Worm (Caenorhabditis elegans): ENCODE results near the gene pals-34.

The pals-34 gene

DNA sequence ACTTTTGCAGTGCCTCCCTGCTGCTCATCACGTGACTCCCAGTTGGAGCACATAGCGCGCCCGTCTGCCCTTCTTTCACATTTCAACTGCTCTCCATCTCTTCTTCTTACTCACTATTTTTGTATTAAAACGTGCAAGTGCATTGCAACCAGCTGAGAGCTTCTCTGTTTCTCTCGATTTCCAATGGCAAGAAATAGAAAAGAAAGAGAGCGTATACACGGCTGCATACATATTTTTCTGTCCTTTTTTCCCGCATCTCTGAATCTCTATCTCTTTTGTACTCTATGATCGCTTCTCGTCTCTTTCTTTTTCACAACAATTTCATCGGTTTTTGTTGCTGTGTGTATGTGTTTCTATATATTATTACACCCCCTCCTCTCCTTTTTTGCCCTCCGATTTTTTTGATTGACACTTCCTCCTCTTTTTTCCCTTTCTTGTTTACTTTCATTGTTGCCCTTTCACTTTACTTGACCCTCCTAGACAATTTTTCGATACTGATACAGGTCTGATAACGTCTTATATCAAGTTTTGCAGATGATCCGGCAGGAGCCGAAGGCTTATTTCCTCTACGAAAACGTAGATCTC is 44.7 kb upstream of the pals-34 start, which contains the start of gene Y97E10AR.1 (continued):
- 0 out of 2 replicates have a peak, but pooled peaks have one; percentile 28 for TF ChIP-seq tra-1 (GFP tag; IDR thresholded peaks at IDR 0.05)
- no peak for TF ChIP-seq unc-39 (tag; optimal IDR thresholded peaks at IDR 0.05)
- TF ChIP-seq lin-1 (GFP tag; IDR thresholded peaks at IDR 0.05), result no peak
- TF ChIP-seq dmd-9 (GFP tag; IDR thresholded peaks at IDR 0.05), result no peak
- no peak for TF ChIP-seq daf-12 (tag; optimal IDR thresholded peaks at IDR 0.05)
- no peak for TF ChIP-seq lim-7 (GFP tag; IDR thresholded peaks at IDR 0.05)
- TF ChIP-seq nhr-42 (GFP tag; IDR thresholded peaks at IDR 0.05), result no peak
- peak; percentile 73 for TF ChIP-seq dve-1 (tag; optimal IDR thresholded peaks at IDR 0.05; ENCODE audit: insufficient read depth)
- TF ChIP-seq nhr-41 (GFP tag; IDR thresholded peaks at IDR 0.05), result peak; percentile 9; the same call in 1 of the 2 replicates
- peak; percentile 97 for TF ChIP-seq hlh-11 (tag; optimal IDR thresholded peaks at IDR 0.05)
- no peak for TF ChIP-seq zfp-2 (tag; optimal IDR thresholded peaks at IDR 0.05)
- peak; percentile 74 for TF ChIP-seq T20F7.1 (GFP tag; optimal IDR thresholded peaks at IDR 0.05)
- no peak for TF ChIP-seq fos-1 (tag; optimal IDR thresholded peaks at IDR 0.05)
- 0 out of 2 replicates have a peak, but pooled peaks have one; percentile 42 for TF ChIP-seq mxl-2 (GFP tag; conservative IDR thresholded peaks at IDR 0.05)
- TF ChIP-seq mdt-29 (GFP tag; IDR thresholded peaks at IDR 0.05), result no peak
- TF ChIP-seq lin-38 (GFP tag; IDR thresholded peaks at IDR 0.05), result no peak
- no peak for TF ChIP-seq ceh-20 (GFP tag; IDR thresholded peaks at IDR 0.05)
- TF ChIP-seq rbr-2 (tag; optimal IDR thresholded peaks at IDR 0.05), result no peak
- TF ChIP-seq tag-97 (GFP tag; IDR thresholded peaks at IDR 0.05), result no peak
- no peak for TF ChIP-seq R02D3.7 (tag; optimal IDR thresholded peaks at IDR 0.05)

DNA sequence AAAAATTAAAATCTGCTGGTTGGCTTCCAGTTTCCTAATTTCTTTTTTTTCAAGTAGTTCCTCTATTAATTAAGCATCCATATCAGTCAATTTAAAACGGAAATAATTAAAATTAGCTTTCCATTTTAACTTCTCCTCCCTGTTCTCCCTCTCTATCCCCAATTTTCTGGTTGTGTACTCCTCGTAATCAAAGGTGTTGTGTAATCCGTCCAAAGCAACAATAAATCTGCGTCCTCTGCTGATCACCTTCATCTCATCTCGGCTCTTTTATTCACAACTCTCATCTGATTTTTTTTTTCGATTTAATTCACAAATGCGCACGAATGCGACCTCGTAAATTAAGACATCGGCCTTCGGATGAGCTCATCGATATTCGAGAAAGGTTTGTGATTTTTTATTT is 39.6 kb upstream of the pals-34 start, which contains the start of gene Y97E10AR.2:
Y97E10AR.2 (plus strand) TSS at position 301 of the 400 bp plus-strand sequence.
- no peak for TF ChIP-seq nhr-25 (tag; optimal IDR thresholded peaks at IDR 0.05; ENCODE audit: borderline replicate concordance, insufficient read depth)
- TF ChIP-seq nhr-77 (tag; optimal IDR thresholded peaks at IDR 0.05), result no peak
- no peak for TF ChIP-seq ceh-44 (GFP tag; IDR thresholded peaks at IDR 0.05)

DNA sequence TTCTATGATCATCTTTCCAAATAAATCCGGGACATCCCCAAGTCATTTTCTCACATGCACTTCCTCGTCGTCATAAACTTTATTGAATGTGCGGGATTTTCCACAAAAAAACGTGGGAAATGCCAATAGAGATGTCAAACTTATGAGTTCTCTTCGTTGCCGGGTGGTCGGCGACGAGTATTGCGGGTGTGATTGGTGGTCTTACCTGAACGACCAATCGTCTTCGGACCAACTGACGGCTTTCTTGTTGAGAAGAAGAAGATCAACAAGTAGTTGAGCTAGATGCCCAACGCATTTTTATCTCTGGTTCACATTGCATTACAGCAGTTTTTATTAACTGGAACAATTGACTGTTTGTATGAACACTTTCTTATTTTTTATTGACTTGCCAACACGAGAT is 38.9 kb upstream of the pals-34 start:
- TF ChIP-seq pqm-1 (tag; optimal IDR thresholded peaks at IDR 0.05) (no peak), F44E2.7 (GFP tag; IDR thresholded peaks at IDR 0.05) (no peak), madf-9 (GFP tag; conservative IDR thresholded peaks at IDR 0.05) (no peak), pha-4 (GFP tag; IDR thresholded peaks at IDR 0.05) (no peak), pha-4 (tag; optimal IDR thresholded peaks at IDR 0.05) (no peak), fos-1 (tag; optimal IDR thresholded peaks at IDR 0.05) (no peak), zfp-2 (tag; optimal IDR thresholded peaks at IDR 0.05) (no peak), saeg-2 (GFP tag; IDR thresholded peaks at IDR 0.05) (no peak), nhr-48 (tag; optimal IDR thresholded peaks at IDR 0.05) (no peak), aha-1 (tag) (no peak), unc-62 (GFP tag; optimal IDR thresholded peaks at IDR 0.05 in 1 of 2) (no peak), unc-62 (tag; optimal IDR thresholded peaks at IDR 0.05) (no peak), hlh-11 (tag; optimal IDR thresholded peaks at IDR 0.05) (no peak), snpc-4 (tag; optimal IDR thresholded peaks at IDR 0.05) (no peak), lin-39 (tag; optimal IDR thresholded peaks at IDR 0.05) (no peak), snpc-1.2 (GFP tag; IDR thresholded peaks at IDR 0.05) (no peak), ceh-82 (tag; optimal IDR thresholded peaks at IDR 0.05) (no peak), zip-11 (GFP tag; IDR thresholded peaks at IDR 0.05) (no peak), ztf-7 (tag; optimal IDR thresholded peaks at IDR 0.05) (no peak)

Data from whole organism, L4 larva.